Worm (Caenorhabditis elegans) whole organism, mixed stage, embryonic: ENCODE data around the gene acbp-7.

Source experiments
- M03D4.4 ChIP-seq: sonication (generic microtip); optimal IDR thresholded peaks from 2 replicates; lab custom pipeline; 2017; ENCODE audit warnings: mild to moderate bottlenecking, missing genetic modification characterization, missing compliant biosample characterization
- bed-3 ChIP-seq: fragments of 200-800 bp; sonication (Bioruptor generic); optimal IDR thresholded peaks from 3 replicates; lab custom pipeline; 2018; ENCODE audit warnings: mild to moderate bottlenecking, missing genetic modification characterization, moderate library complexity, missing compliant biosample characterization
- blmp-1 ChIP-seq: fragments of 150-350 bp; optimal IDR thresholded peaks from 2 replicates; lab custom pipeline; 2014; ENCODE audit warnings: missing biosample characterization, missing genetic modification characterization
- ceh-39 ChIP-seq: fragments of 150-350 bp; optimal IDR thresholded peaks from 2 replicates; lab custom pipeline; 2014; ENCODE audit warnings: missing biosample characterization, missing genetic modification characterization
- ceh-43 ChIP-seq: fragments of 200-800 bp; sonication (Bioruptor generic); optimal IDR thresholded peaks from 2 replicates; lab custom pipeline; 2018; ENCODE audit warnings: mild to moderate bottlenecking, missing genetic modification characterization, moderate library complexity, missing compliant biosample characterization
- ceh-83 ChIP-seq: fragments of 200-800 bp; sonication (Bioruptor generic); optimal IDR thresholded peaks from 2 replicates; lab custom pipeline; 2018; ENCODE audit warnings: mild to moderate bottlenecking, missing genetic modification characterization, missing compliant biosample characterization
- ces-1 ChIP-seq: fragments of 150-350 bp; optimal IDR thresholded peaks from 2 replicates; lab custom pipeline; 2014; ENCODE audit warnings: missing biosample characterization, missing genetic modification reagents, missing genetic modification characterization
- cnd-1 ChIP-seq: fragments of 200-800 bp; sonication (Bioruptor generic); optimal IDR thresholded peaks from 2 replicates; lab custom pipeline; 2018; ENCODE audit warnings: mild to moderate bottlenecking, missing genetic modification characterization, missing compliant biosample characterization
- drap-1 ChIP-seq: fragments of 200-800 bp; sonication (Bioruptor generic); optimal IDR thresholded peaks from 3 replicates; lab custom pipeline; 2018; ENCODE audit warnings: mild to moderate bottlenecking, missing genetic modification characterization, missing compliant biosample characterization
- elt-1 ChIP-seq: sonication (generic microtip); optimal IDR thresholded peaks from 2 replicates; lab custom pipeline; 2017; ENCODE audit warnings: missing genetic modification characterization, mild to moderate bottlenecking, missing compliant biosample characterization, antibody characterized with exemption, moderate library complexity, borderline replicate concordance; ENCODE audit not compliant: insufficient read depth
- elt-3 ChIP-seq: fragments of 150-350 bp; optimal IDR thresholded peaks from 2 replicates; lab custom pipeline; 2014; ENCODE audit warnings: missing biosample characterization, missing genetic modification characterization
- flh-1 ChIP-seq: fragments of 200-800 bp; sonication (Bioruptor generic); optimal IDR thresholded peaks from 2 replicates; lab custom pipeline; 2018; ENCODE audit warnings: mild to moderate bottlenecking, missing genetic modification characterization, moderate library complexity, missing compliant biosample characterization
- hlh-1 ChIP-seq: fragments of 150-350 bp; optimal IDR thresholded peaks from 2 replicates; lab custom pipeline; 2014; ENCODE audit warnings: missing biosample characterization, missing genetic modification reagents, missing genetic modification characterization
- lin-13 ChIP-seq: fragments of 150-350 bp; optimal IDR thresholded peaks from 2 replicates; lab custom pipeline; 2014; ENCODE audit warnings: missing biosample characterization, missing genetic modification characterization
- lin-32 ChIP-seq: fragments of 200-800 bp; sonication (Bioruptor generic); optimal IDR thresholded peaks from 2 replicates; lab custom pipeline; 2018; ENCODE audit warnings: mild to moderate bottlenecking, missing genetic modification characterization, missing compliant biosample characterization
- lsy-2 ChIP-seq: fragments of 150-350 bp; optimal IDR thresholded peaks from 2 replicates; lab custom pipeline; 2014; ENCODE audit warnings: missing biosample characterization, missing genetic modification characterization
- mep-1 ChIP-seq: fragments of 150-350 bp; optimal IDR thresholded peaks from 2 replicates; lab custom pipeline; 2017; ENCODE audit warnings: missing biosample characterization, missing genetic modification reagents, missing genetic modification characterization, inconsistent platforms
- mls-2 ChIP-seq: sonication (generic microtip); optimal IDR thresholded peaks from 2 replicates; lab custom pipeline; 2016; ENCODE audit warnings: mild to moderate bottlenecking, missing genetic modification characterization, moderate library complexity, missing compliant biosample characterization
- nhr-12 ChIP-seq: fragments of 150-350 bp; optimal IDR thresholded peaks from 2 replicates; lab custom pipeline; 2014; ENCODE audit warnings: missing biosample characterization, missing genetic modification characterization
- nhr-2 ChIP-seq: fragments of 150-350 bp; optimal IDR thresholded peaks from 2 replicates; lab custom pipeline; 2014; ENCODE audit warnings: missing biosample characterization, missing genetic modification characterization
- nhr-237 ChIP-seq: fragments of 150-350 bp; optimal IDR thresholded peaks from 2 replicates; lab custom pipeline; 2014; ENCODE audit warnings: missing biosample characterization, missing genetic modification characterization
- nhr-76 ChIP-seq: sonication (generic microtip); optimal IDR thresholded peaks from 2 replicates; lab custom pipeline; 2017; ENCODE audit warnings: missing biosample characterization, missing genetic modification characterization
- pha-4 ChIP-seq: fragments of 150-350 bp; optimal IDR thresholded peaks from 2 replicates; lab custom pipeline; 2018; ENCODE audit warnings: missing biosample characterization, missing genetic modification reagents, missing genetic modification characterization
- sem-2 ChIP-seq: fragments of 200-800 bp; sonication (Bioruptor generic); optimal IDR thresholded peaks from 2 replicates; lab custom pipeline; 2018; ENCODE audit warnings: mild to moderate bottlenecking, missing genetic modification characterization, missing compliant biosample characterization
- tbx-8 ChIP-seq: fragments of 200-800 bp; sonication (Bioruptor generic); optimal IDR thresholded peaks from 2 replicates; lab custom pipeline; 2018; ENCODE audit warnings: mild to moderate bottlenecking, missing genetic modification characterization, moderate library complexity, missing compliant biosample characterization
- unc-120 ChIP-seq: sonication (generic microtip); optimal IDR thresholded peaks from 2 replicates; lab custom pipeline; 2017; ENCODE audit warnings: missing genetic modification characterization, missing compliant biosample characterization; ENCODE audit not compliant: poor library complexity, severe bottlenecking
- unc-62 ChIP-seq: fragments of 150-350 bp; optimal IDR thresholded peaks from 2 replicates; lab custom pipeline; 2014; ENCODE audit warnings: missing biosample characterization, missing genetic modification reagents, missing genetic modification characterization
- zip-8 ChIP-seq: fragments of 150-350 bp; optimal IDR thresholded peaks from 2 replicates; lab custom pipeline; 2014; ENCODE audit warnings: missing biosample characterization, missing genetic modification characterization

acbp-7 gene

DNA sequence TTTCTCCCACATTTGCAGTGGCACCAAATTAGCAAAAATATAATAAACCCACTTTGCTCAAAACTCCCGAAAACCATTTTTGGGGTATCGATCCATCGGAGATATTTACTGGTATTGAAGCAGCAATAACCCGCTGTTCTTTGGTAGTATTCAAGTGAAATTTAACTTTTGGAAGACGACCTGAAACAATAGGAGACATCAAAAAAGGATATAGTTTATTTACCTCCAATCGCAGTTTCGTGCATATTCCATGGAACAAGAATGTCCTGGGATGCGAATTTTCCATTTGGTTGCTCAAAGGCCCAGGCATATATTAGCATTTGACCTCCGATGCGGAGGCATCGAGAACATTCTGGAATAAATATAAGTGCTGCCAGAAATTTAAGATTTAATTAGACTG, 35.9 kb downstream of the acbp-7 start:
- TF ChIP-seq M03D4.4 (tag; lab: Kevin White, UChicago) (no peak), lin-32 (GFP tag; lab: Kevin White, UChicago) (no peak), bed-3 (GFP tag; lab: Kevin White, UChicago) (no peak), ces-1 (GFP tag; lab: Kevin White, UChicago) (no peak), hlh-1 (tag; lab: Kevin White, UChicago) (no peak), unc-120 (no peak), nhr-12 (tag; lab: Kevin White, UChicago) (no peak), elt-1 (no peak)
- TF ChIP-seq, all 35 proteins: peak for 0

DNA sequence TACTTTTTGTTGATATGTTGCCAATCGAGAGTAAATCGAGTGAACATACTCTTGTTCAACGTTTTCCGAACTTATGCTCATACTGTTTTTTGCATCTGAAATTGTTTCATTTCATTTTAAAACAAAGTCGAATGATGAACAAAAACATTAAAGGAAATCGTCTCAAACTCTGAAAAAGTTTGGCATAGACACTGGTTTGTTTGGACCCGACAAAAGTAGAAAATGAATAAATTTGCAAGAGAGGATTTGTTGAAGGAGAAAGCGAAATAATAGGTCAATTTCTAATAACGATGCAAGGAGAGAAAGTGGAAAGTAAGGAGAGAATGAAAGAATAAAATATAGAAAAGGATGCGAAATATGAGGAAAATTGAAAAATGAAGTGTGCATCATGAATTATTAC, 37.1 kb downstream of the acbp-7 start, which contains the start of gene C35D10.12:
Gene C35D10.12, minus strand, starts transcription at position 101 of the 400 bp plus-strand sequence.
- TF ChIP-seq drap-1 (GFP tag; lab: Kevin White, UChicago) (no peak), elt-3 (tag; lab: Kevin White, UChicago) (no peak), pha-4 (tag; lab: Kevin White, UChicago) (no peak), nhr-2 (no peak), tbx-8 (GFP tag; lab: Kevin White, UChicago) (no peak)

DNA sequence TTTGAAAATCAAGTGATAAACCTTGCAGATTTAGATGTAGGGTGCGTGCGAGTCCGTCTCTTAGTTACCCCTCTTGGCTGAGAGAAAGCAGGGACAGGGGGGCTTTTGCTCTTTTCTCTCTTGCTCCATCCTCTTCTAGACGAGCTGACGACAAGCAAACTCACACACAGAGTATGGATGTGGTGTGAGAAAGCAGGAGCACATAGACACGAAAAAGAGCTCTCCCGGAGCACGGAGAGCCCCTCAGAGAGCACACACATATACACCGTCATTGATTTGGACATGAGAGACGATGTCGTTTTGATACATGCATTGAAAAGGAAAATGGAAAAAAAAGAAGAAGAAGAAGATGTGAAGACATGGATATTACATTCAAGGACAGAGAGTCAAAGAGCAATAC, 38.1 kb downstream of the acbp-7 start:
- TF ChIP-seq ces-1 (GFP tag; lab: Kevin White, UChicago) (peak; percentile 21), unc-62 (GFP tag; lab: Kevin White, UChicago) (no peak)
- TF ChIP-seq, all 35 proteins: peak for 1

DNA sequence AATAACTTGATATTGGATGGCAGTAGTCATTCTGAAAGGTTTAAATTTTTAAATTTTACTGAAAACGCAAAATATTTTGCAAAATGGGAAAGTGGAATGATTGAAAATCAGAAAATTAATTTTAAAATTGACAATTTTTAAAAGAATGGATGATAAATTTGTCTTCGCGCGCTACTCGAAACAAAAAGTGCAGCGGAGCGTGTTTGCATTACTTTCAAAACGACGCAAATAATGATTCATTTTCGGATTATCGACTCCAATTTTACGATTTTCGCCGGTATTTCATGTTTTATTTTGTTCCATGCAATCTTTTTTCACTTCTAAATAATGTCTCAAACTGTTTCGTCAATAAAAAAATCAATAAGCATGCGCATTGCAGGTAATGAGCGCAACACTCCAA, 40.8 kb downstream of the acbp-7 start, which contains the start of the genes tost-1 and arx-6:
Gene tost-1, minus strand, starts transcription at position 31 of the 400 bp plus-strand sequence.
Gene arx-6, plus strand, starts transcription at position 378 of the 400 bp plus-strand sequence.
- TF ChIP-seq lsy-2 (tag; lab: Kevin White, UChicago), result peak; percentile 37
- peak; percentile 50 for TF ChIP-seq mep-1 (tag; lab: Kevin White, UChicago)
- TF ChIP-seq ceh-83 (GFP tag; lab: Kevin White, UChicago), result no peak
- peak; percentile 19 for TF ChIP-seq pha-4 (tag; lab: Kevin White, UChicago)
- TF ChIP-seq nhr-76 (tag; lab: Kevin White, UChicago), result no peak
- TF ChIP-seq, all 35 proteins: peak for 3

DNA sequence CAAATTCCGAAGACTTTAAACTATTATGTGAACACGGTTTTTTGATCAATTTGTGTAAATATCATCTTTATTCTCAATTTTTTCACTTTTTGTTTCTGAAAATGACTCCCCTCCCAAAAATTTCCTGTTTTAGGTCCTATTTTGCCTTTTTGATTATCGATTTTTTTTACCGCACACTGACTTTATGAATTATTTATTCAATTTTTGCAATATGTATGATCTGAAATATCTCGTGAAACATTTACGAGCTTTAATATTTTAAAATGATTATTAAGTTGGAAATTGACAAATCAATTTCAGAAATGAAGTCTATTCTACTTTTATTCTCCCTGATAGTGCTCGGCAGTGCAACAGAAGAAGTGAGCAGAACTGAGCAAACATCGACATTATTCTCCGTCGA, 41.9 kb downstream of the acbp-7 start, which contains the start of gene C35D10.1:
Gene C35D10.1, plus strand, starts transcription at position 301 of the 400 bp plus-strand sequence.
- TF ChIP-seq sem-2 (GFP tag; lab: Kevin White, UChicago) (no peak), nhr-12 (tag; lab: Kevin White, UChicago) (no peak), hlh-1 (tag; lab: Kevin White, UChicago) (no peak)

DNA sequence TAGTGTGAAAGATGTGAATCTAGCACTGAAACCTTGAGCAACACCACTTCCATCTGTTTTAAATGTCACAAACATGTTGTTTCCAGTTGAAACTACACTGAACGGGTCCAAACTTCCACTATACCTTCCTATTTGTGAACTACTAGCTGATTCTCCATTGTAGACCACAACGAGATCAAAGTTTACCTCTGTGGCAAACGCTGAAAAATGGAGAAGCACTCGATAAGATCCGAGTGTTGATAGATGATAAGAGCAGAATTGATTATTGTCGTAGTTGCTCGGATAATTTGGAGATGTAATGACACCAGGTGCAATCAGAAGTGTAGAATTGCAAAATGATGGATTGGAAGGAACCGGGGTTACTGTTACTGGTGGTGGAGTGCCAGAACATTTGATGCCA, 44.4 kb downstream of the acbp-7 start:
- TF ChIP-seq unc-120, result no peak
- TF ChIP-seq lin-13 (tag; lab: Kevin White, UChicago), result no peak
- no peak for TF ChIP-seq flh-1 (GFP tag; lab: Kevin White, UChicago)
- no peak for TF ChIP-seq ceh-39 (tag; lab: Kevin White, UChicago)
- no peak for TF ChIP-seq nhr-76 (tag; lab: Kevin White, UChicago)
- no peak for TF ChIP-seq unc-62 (GFP tag; lab: Kevin White, UChicago)
- TF ChIP-seq mls-2 (tag; lab: Kevin White, UChicago), result no peak
- TF ChIP-seq zip-8 (tag; lab: Kevin White, UChicago), result no peak
- no peak for TF ChIP-seq tbx-8 (GFP tag; lab: Kevin White, UChicago)
- TF ChIP-seq nhr-237 (tag; lab: Kevin White, UChicago), result no peak
- TF ChIP-seq ces-1 (GFP tag; lab: Kevin White, UChicago), result no peak
- no peak for TF ChIP-seq blmp-1 (tag; lab: Kevin White, UChicago)
- no peak for TF ChIP-seq ceh-83 (GFP tag; lab: Kevin White, UChicago)
- no peak for TF ChIP-seq ceh-43 (GFP tag; lab: Kevin White, UChicago)
- no peak for TF ChIP-seq M03D4.4 (tag; lab: Kevin White, UChicago)
- no peak for TF ChIP-seq hlh-1 (tag; lab: Kevin White, UChicago)
- no peak for TF ChIP-seq cnd-1 (tag; lab: Kevin White, UChicago)
- no peak for TF ChIP-seq bed-3 (GFP tag; lab: Kevin White, UChicago)
